Fruit fly (Drosophila melanogaster) whole organism, embryonic: ENCODE measurements around the gene CG5509.

ENCODE experiments used
- Atf6 ChIP-seq: fragments of 200-800 bp; sonication (Bioruptor generic); IDR thresholded peaks from 2 replicates; pipeline ENCODE4 v1.3.6; 2022; ENCODE audit warnings: missing biosample characterization, missing genetic modification characterization
- CG10147 ChIP-seq: fragments of 200-800 bp; sonication (Bioruptor generic); optimal IDR thresholded peaks from 2 replicates; lab custom pipeline; 2019; ENCODE audit warnings: missing biosample characterization, mild to moderate bottlenecking, missing genetic modification characterization, moderate library complexity
- CG10209 ChIP-seq: fragments of 200-800 bp; sonication (Bioruptor generic); optimal IDR thresholded peaks from 3 replicates; lab custom pipeline; 2017; ENCODE audit warnings: missing biosample characterization, mild to moderate bottlenecking, missing genetic modification characterization, missing genetic modification reagents
- CG10959 ChIP-seq: fragments of 200-800 bp; sonication (Bioruptor generic); IDR thresholded peaks from 2 replicates; pipeline ENCODE4 v1.3.6; 2022; ENCODE audit warnings: missing biosample characterization, missing genetic modification characterization
- CG12104 ChIP-seq: fragments of 200-800 bp; sonication (Bioruptor generic); optimal IDR thresholded peaks from 3 replicates; lab custom pipeline; 2016; ENCODE audit warnings: missing biosample characterization, missing genetic modification characterization
- CG12299 ChIP-seq: fragments of 200-800 bp; sonication (Bioruptor generic); optimal IDR thresholded peaks from 2 replicates; lab custom pipeline; 2018; ENCODE audit warnings: missing biosample characterization, mild to moderate bottlenecking, missing genetic modification characterization
- CG12744 ChIP-seq: fragments of 200-800 bp; sonication (Bioruptor generic); optimal IDR thresholded peaks from 2 replicates; lab custom pipeline; 2016; ENCODE audit warnings: missing biosample characterization, missing genetic modification characterization
- CG12942 ChIP-seq: fragments of 200-800 bp; sonication (Bioruptor generic); optimal IDR thresholded peaks from 3 replicates; lab custom pipeline; 2016; ENCODE audit warnings: missing biosample characterization, missing genetic modification characterization
- CG17385 ChIP-seq: fragments of 200-800 bp; sonication (Bioruptor generic); optimal IDR thresholded peaks from 3 replicates; lab custom pipeline; 2018; ENCODE audit warnings: missing biosample characterization, mild to moderate bottlenecking, missing genetic modification characterization
- CG2712 ChIP-seq: fragments of 200-800 bp; optimal IDR thresholded peaks from 3 replicates; lab custom pipeline; 2019; ENCODE audit warnings: missing biosample characterization, mild to moderate bottlenecking, missing genetic modification characterization, moderate library complexity
- CG33557 ChIP-seq: fragments of 200-800 bp; sonication (Bioruptor generic); optimal IDR thresholded peaks from 2 replicates; lab custom pipeline; 2019; ENCODE audit warnings: missing biosample characterization, mild to moderate bottlenecking, missing genetic modification characterization, moderate library complexity
- CG4707 ChIP-seq: fragments of 200-800 bp; sonication (Bioruptor generic); optimal IDR thresholded peaks from 2 replicates; lab custom pipeline; 2018; ENCODE audit warnings: missing biosample characterization, mild to moderate bottlenecking, missing genetic modification characterization, moderate library complexity
- CG6272 ChIP-seq: fragments of 200-800 bp; sonication (Bioruptor generic); IDR thresholded peaks from 2 replicates; pipeline ENCODE4 v1.3.6; 2022; ENCODE audit warnings: missing biosample characterization, missing genetic modification characterization
- CG6654 ChIP-seq: fragments of 200-800 bp; sonication (Bioruptor generic); optimal IDR thresholded peaks from 2 replicates; lab custom pipeline; 2017; ENCODE audit warnings: missing biosample characterization, mild to moderate bottlenecking, missing genetic modification characterization
- CG8290 ChIP-seq, 3 experiments: fragments of 200-800 bp; sonication (Bioruptor generic); optimal IDR thresholded peaks; 2 replicates each; lab custom pipeline; 2016 to 2019; ENCODE audit warnings: missing biosample characterization in 3 of 3, missing genetic modification characterization in 3 of 3, mild to moderate bottlenecking in 2 of 3, moderate library complexity in 1 of 3
- CG8388 ChIP-seq: fragments of 200-800 bp; sonication (Bioruptor generic); optimal IDR thresholded peaks from 2 replicates; lab custom pipeline; 2019; ENCODE audit warnings: missing biosample characterization, mild to moderate bottlenecking, missing genetic modification characterization, moderate library complexity
- CG9215 ChIP-seq: fragments of 200-800 bp; sonication (Bioruptor generic); IDR thresholded peaks from 2 replicates; pipeline ENCODE4 v1.3.6; 2022; ENCODE audit warnings: missing biosample characterization, missing genetic modification characterization
- CG9727 ChIP-seq: fragments of 200-800 bp; sonication (Bioruptor generic); optimal IDR thresholded peaks from 3 replicates; lab custom pipeline; 2017; ENCODE audit warnings: missing biosample characterization, mild to moderate bottlenecking, missing genetic modification characterization
- CG9876 ChIP-seq: fragments of 200-800 bp; sonication (Bioruptor generic); optimal IDR thresholded peaks from 2 replicates; lab custom pipeline; 2016; ENCODE audit warnings: missing biosample characterization, missing genetic modification characterization
- CG9932 ChIP-seq: fragments of 200-800 bp; sonication (Bioruptor generic); IDR thresholded peaks from 2 replicates; pipeline ENCODE4 v1.3.6; 2022; ENCODE audit warnings: missing biosample characterization, missing genetic modification characterization
- D ChIP-seq, 2 experiments: fragments of 200-800 bp in 1 of 2; fragments of >200 bp in 1 of 2; sonication (Bioruptor generic) in 1 of 2; optimal IDR thresholded peaks; 2 replicates in 1 of 2; 3 replicates in 1 of 2; lab custom pipeline; 2017; ENCODE audit warnings: mild to moderate bottlenecking in 1 of 2, missing biosample characterization in 1 of 2, missing genetic modification characterization in 1 of 2, missing genetic modification reagents in 1 of 2
- Dip2 ChIP-seq: fragments of 200-800 bp; sonication (Bioruptor generic); IDR thresholded peaks from 2 replicates; pipeline ENCODE4 v1.3.6; 2022; ENCODE audit warnings: missing biosample characterization, missing genetic modification characterization
- Dll ChIP-seq: fragments of 200-800 bp; sonication (Bioruptor generic); IDR thresholded peaks from 4 replicates; pipeline ENCODE4 v1.3.6; 2022; ENCODE audit warnings: missing biosample characterization, missing genetic modification characterization; ENCODE audit not compliant: partially characterized antibody
- Doc2 ChIP-seq: fragments of 200-800 bp; sonication (Bioruptor generic); IDR thresholded peaks from 2 replicates; pipeline ENCODE4 v1.3.6; 2022; ENCODE audit warnings: missing biosample characterization, missing genetic modification characterization
- H15 ChIP-seq: fragments of 200-800 bp; sonication (Bioruptor generic); IDR thresholded peaks from 3 replicates; pipeline ENCODE4 v1.3.6; 2022; ENCODE audit warnings: missing biosample characterization, missing genetic modification characterization
- HHEX ChIP-seq: fragments of 200-800 bp; sonication (Bioruptor generic); optimal IDR thresholded peaks from 3 replicates; lab custom pipeline; 2017; ENCODE audit warnings: missing biosample characterization, mild to moderate bottlenecking, missing genetic modification characterization, missing genetic modification reagents
- HLH3B ChIP-seq: fragments of 200-800 bp; sonication (Bioruptor generic); IDR thresholded peaks from 2 replicates; pipeline ENCODE4 v1.3.6; 2022; ENCODE audit warnings: missing biosample characterization, missing genetic modification characterization
- Hmx ChIP-seq: fragments of 200-800 bp; sonication (Bioruptor generic); optimal IDR thresholded peaks from 2 replicates; lab custom pipeline; 2016; ENCODE audit warnings: missing biosample characterization, missing genetic modification characterization
- MBD-R2 ChIP-seq: fragments of 200-800 bp; sonication (Bioruptor generic); IDR thresholded peaks from 2 replicates; pipeline ENCODE4 v1.3.6; 2022; ENCODE audit warnings: missing biosample characterization, missing genetic modification characterization
- MESR4 ChIP-seq: fragments of 200-800 bp; sonication (Bioruptor generic); optimal IDR thresholded peaks from 2 replicates; lab custom pipeline; 2018; ENCODE audit warnings: missing biosample characterization, mild to moderate bottlenecking, missing genetic modification characterization, moderate library complexity
- NC2β ChIP-seq: fragments of 200-800 bp; sonication (Bioruptor generic); optimal IDR thresholded peaks from 2 replicates; lab custom pipeline; 2016; ENCODE audit warnings: missing biosample characterization, missing genetic modification characterization
- Optix ChIP-seq: fragments of 200-800 bp; sonication (Bioruptor generic); IDR thresholded peaks from 3 replicates; pipeline ENCODE4 v1.3.6; 2022; ENCODE audit warnings: missing biosample characterization, missing genetic modification characterization
- Ravus ChIP-seq: fragments of 200-800 bp; sonication (Bioruptor generic); IDR thresholded peaks from 2 replicates; pipeline ENCODE4 v1.3.6; 2022; ENCODE audit warnings: missing biosample characterization, missing genetic modification characterization
- Usf ChIP-seq: fragments of 200-800 bp; sonication (Bioruptor generic); optimal IDR thresholded peaks from 2 replicates; lab custom pipeline; 2017; ENCODE audit warnings: missing genotype, missing biosample characterization, missing genetic modification characterization
- Xbp1 ChIP-seq: fragments of 200-800 bp; sonication (Bioruptor generic); optimal IDR thresholded peaks from 3 replicates; lab custom pipeline; 2016; ENCODE audit warnings: missing biosample characterization, mild to moderate bottlenecking, missing genetic modification characterization
- abd-A ChIP-seq: fragments of 200-800 bp; sonication (Bioruptor generic); optimal IDR thresholded peaks from 3 replicates; lab custom pipeline; 2019; ENCODE audit warnings: missing biosample characterization, mild to moderate bottlenecking, missing genetic modification characterization, moderate library complexity
- ase ChIP-seq: fragments of 200-800 bp; sonication (Bioruptor generic); IDR thresholded peaks from 3 replicates; pipeline ENCODE4 v1.3.6; 2022; ENCODE audit warnings: missing biosample characterization, missing genetic modification characterization
- chm ChIP-seq: fragments of 200-800 bp; sonication (Bioruptor generic); IDR thresholded peaks from 2 replicates; pipeline ENCODE4 v1.3.6; 2022; ENCODE audit warnings: missing biosample characterization, missing genetic modification characterization
- chn ChIP-seq: fragments of 200-800 bp; sonication (Bioruptor generic); optimal IDR thresholded peaks from 2 replicates; lab custom pipeline; 2016; ENCODE audit warnings: missing biosample characterization, missing genetic modification characterization
- crol ChIP-seq: fragments of 200-800 bp; sonication (Bioruptor generic); IDR thresholded peaks from 2 replicates; pipeline ENCODE4 v1.3.6; 2022; ENCODE audit warnings: missing biosample characterization, missing genetic modification characterization
- fd3F ChIP-seq: fragments of 200-800 bp; sonication (Bioruptor generic); optimal IDR thresholded peaks from 2 replicates; lab custom pipeline; 2018; ENCODE audit warnings: missing biosample characterization, mild to moderate bottlenecking, missing genetic modification characterization, moderate library complexity
- gem ChIP-seq: fragments of 200-800 bp; sonication (Bioruptor generic); optimal IDR thresholded peaks from 2 replicates; lab custom pipeline; 2019; ENCODE audit warnings: missing biosample characterization, mild to moderate bottlenecking, missing genetic modification characterization, moderate library complexity
- gfzf ChIP-seq: fragments of 200-800 bp; sonication (Bioruptor generic); optimal IDR thresholded peaks from 2 replicates; lab custom pipeline; 2016; ENCODE audit warnings: missing biosample characterization, mild to moderate bottlenecking, missing genetic modification characterization, moderate library complexity
- grn ChIP-seq: fragments of 200-800 bp; sonication (Bioruptor generic); optimal IDR thresholded peaks from 3 replicates; lab custom pipeline; 2017; ENCODE audit warnings: missing biosample characterization, missing genetic modification characterization
- hbn ChIP-seq: fragments of 200-800 bp; sonication (Bioruptor generic); IDR thresholded peaks from 2 replicates; pipeline ENCODE4 v1.3.6; 2022; ENCODE audit warnings: missing biosample characterization, missing genetic modification characterization; ENCODE audit not compliant: partially characterized antibody
- jigr1 ChIP-seq: fragments of 200-800 bp; sonication (Bioruptor generic); IDR thresholded peaks from 3 replicates; pipeline ENCODE4 v1.3.6; 2022; ENCODE audit warnings: missing biosample characterization, missing genetic modification characterization
- lab ChIP-seq: fragments of 200-800 bp; sonication (Bioruptor generic); optimal IDR thresholded peaks from 3 replicates; lab custom pipeline; 2017; ENCODE audit warnings: missing biosample characterization, missing genetic modification characterization, mild to moderate bottlenecking, moderate library complexity, missing genetic modification reagents
- mam ChIP-seq: fragments of 200-800 bp; sonication (Bioruptor generic); optimal IDR thresholded peaks from 3 replicates; lab custom pipeline; 2016; ENCODE audit warnings: missing biosample characterization, missing genetic modification characterization
- sob ChIP-seq: fragments of 200-800 bp; sonication (Bioruptor generic); IDR thresholded peaks from 2 replicates; pipeline ENCODE4 v1.3.6; 2022; ENCODE audit warnings: missing biosample characterization, missing genetic modification characterization

The CG5509 gene

DNA sequence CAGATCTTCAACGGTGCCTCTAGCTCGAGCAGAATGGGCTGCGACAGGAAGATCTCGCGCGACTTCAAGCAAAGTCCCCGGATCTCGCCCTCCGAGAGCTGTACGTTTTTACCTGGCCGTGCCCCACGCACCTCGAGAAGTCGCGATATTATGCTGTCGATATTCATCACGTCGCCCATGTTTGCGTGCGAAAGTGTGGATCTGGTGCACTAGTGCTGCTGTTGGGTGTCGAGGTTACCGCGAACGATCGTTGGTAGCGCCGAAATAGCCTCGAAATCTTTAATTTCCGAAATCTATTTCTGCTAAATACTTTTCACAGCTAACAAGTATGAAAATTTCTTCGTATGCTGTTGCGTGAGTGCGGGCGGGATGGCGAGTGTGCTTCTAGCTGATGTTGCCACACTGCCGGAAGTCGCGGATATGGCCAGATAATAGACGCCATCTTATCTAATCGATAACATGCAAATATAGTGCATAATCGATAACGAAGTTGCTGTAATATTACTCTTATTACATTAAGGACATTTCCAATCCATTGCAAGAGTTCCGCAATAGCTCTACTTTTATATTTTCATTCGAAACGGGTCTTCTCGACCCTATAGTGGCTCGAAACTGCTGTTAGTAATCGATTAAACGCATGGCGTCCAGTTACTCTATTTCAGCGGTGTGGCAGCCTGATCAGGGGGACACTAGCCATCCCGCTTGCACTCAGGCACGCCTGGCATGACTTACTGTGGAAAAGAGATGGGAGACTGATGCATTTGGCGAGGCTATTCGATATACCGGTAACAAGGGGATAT is 26.6 kb upstream of the CG5509 start, which contains the start of gene Pp1-87B:
Gene Pp1-87B, minus strand, starts transcription at position 408 of the 800 bp plus-strand sequence.
- no peak for TF ChIP-seq mam (GFP tag; lab: Kevin White, UChicago)
- TF ChIP-seq abd-A (tag; lab: Kevin White, UChicago) = no peak
- TF ChIP-seq grn (GFP tag; lab: Kevin White, UChicago) = no peak
- no peak for TF ChIP-seq crol (GFP tag; lab: Robert Waterston, UW)
- no peak for TF ChIP-seq CG17385 (GFP tag; lab: Kevin White, UChicago)
- TF ChIP-seq H15 (GFP tag; lab: Robert Waterston, UW) = no peak
- TF ChIP-seq CG33557 = no peak
- TF ChIP-seq Atf6 = no peak
- no peak for TF ChIP-seq CG9932 (GFP tag; lab: Robert Waterston, UW)
- TF ChIP-seq MESR4 (GFP tag; lab: Kevin White, UChicago) = peak; percentile 98
- TF ChIP-seq CG2712 (tag; lab: Kevin White, UChicago) = peak; percentile 10
- no peak for TF ChIP-seq NC2β (GFP tag; lab: Kevin White, UChicago)
- TF ChIP-seq CG4707 (GFP tag; lab: Kevin White, UChicago) = no peak
- TF ChIP-seq CG6272 (GFP tag; lab: Robert Waterston, UW) = no peak
- TF ChIP-seq chn (GFP tag; lab: Kevin White, UChicago) = no peak
- TF ChIP-seq jigr1 (GFP tag; lab: Robert Waterston, UW) = no peak
- TF ChIP-seq sob = no peak
- no peak for TF ChIP-seq Doc2
- peak; percentile 39 for TF ChIP-seq CG8290 (GFP tag; optimal IDR thresholded peaks at IDR 0.05; lab: Kevin White, UChicago)
- peak in 1 of 2 experiments; percentile 46 for TF ChIP-seq CG8290 (tag; optimal IDR thresholded peaks at IDR 0.05; lab: Kevin White, UChicago)
- TF ChIP-seq MBD-R2 = no peak
- TF ChIP-seq CG9727 (GFP tag; lab: Kevin White, UChicago) = peak; percentile 39
- TF ChIP-seq Ravus (GFP tag; lab: Robert Waterston, UW) = no peak
- TF ChIP-seq ase (GFP tag; lab: Robert Waterston, UW) = no peak
- no peak for TF ChIP-seq D (optimal IDR thresholded peaks at IDR 0.05; lab: Kevin White, UChicago)
- TF ChIP-seq D (GFP tag; optimal IDR thresholded peaks at IDR 0.05; lab: Kevin White, UChicago) = no peak
- no peak for TF ChIP-seq HLH3B (GFP tag; lab: Robert Waterston, UW)
- no peak for TF ChIP-seq CG12744 (GFP tag; lab: Kevin White, UChicago)
- TF ChIP-seq Dll (GFP tag; lab: Robert Waterston, UW) = 0 out of 4 replicates have a peak, but pooled peaks have one; percentile 23
- TF ChIP-seq HHEX = no peak
- TF ChIP-seq CG10209 (GFP tag; lab: Kevin White, UChicago) = peak; percentile 18
- no peak for TF ChIP-seq CG8388
- TF ChIP-seq CG10147 (GFP tag; lab: Kevin White, UChicago) = no peak
- 0 out of 2 replicates have a peak, but pooled peaks have one; percentile 52 for TF ChIP-seq chm (GFP tag; lab: Robert Waterston, UW)
- peak; percentile 36 for TF ChIP-seq CG12104
- TF ChIP-seq gem (tag; lab: Kevin White, UChicago) = no peak
- 0 out of 2 replicates have a peak, but pooled peaks have one; percentile 28 for TF ChIP-seq hbn (GFP tag; lab: Robert Waterston, UW)
- TF ChIP-seq gfzf = peak; percentile 17
- no peak for TF ChIP-seq Dip2
- no peak for TF ChIP-seq CG12299 (tag; lab: Kevin White, UChicago)
- no peak for TF ChIP-seq CG9876 (GFP tag; lab: Kevin White, UChicago)
- TF ChIP-seq Optix (GFP tag; lab: Robert Waterston, UW) = no peak
- no peak for TF ChIP-seq CG10959
- peak; percentile 29 for TF ChIP-seq Usf
- 0 out of 2 replicates have a peak, but pooled peaks have one; percentile 13 for TF ChIP-seq CG9215 (GFP tag; lab: Robert Waterston, UW)
- no peak for TF ChIP-seq CG12942
- TF ChIP-seq CG6654 (GFP tag; lab: Kevin White, UChicago) = no peak
- no peak for TF ChIP-seq Hmx
- TF ChIP-seq Xbp1 (GFP tag; lab: Kevin White, UChicago) = peak; percentile 4
- no peak for TF ChIP-seq fd3F
- TF ChIP-seq lab (GFP tag; lab: Kevin White, UChicago) = no peak
